Fruit fly (Drosophila melanogaster): ENCODE data around the gene Tcs6.

DNA sequence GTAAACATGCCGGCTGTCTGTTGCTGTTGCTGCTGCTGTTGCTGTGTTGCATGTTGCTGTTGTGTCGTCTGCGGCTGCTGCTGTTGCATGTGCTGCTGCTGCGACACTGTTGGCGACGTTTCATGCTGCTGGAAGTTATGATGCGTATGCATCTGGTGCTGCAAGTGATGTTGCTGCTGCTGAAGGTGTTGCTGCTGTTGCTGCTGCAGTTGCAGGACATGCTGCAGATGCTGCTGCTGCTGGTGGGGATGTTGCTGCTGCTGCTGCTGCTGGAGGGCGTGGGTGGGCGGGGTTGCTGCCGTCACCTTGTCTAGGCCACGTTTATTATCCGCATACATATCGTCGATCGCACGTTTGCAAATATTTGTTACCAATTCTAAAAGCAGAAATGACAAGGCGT is 38.2 kb upstream of the Tcs6 start:
- TF ChIP-seq CG14655 (GFP tag; optimal IDR thresholded peaks at IDR 0.05) (no peak), CG8301 (tag; optimal IDR thresholded peaks at IDR 0.05) (no peak), CG12605 (GFP tag; IDR thresholded peaks at IDR 0.05) (no peak), CG15710 (tag; optimal IDR thresholded peaks at IDR 0.05) (no peak), CG4496 (GFP tag; IDR thresholded peaks at IDR 0.05) (no peak), Ets98B (GFP tag; IDR thresholded peaks at IDR 0.05) (no peak), D1 (tag; optimal IDR thresholded peaks at IDR 0.05) (no peak), CG17806 (tag; optimal IDR thresholded peaks at IDR 0.05) (no peak), rn (GFP tag; IDR thresholded peaks at IDR 0.05) (no peak), Pif1B (GFP tag; optimal IDR thresholded peaks at IDR 0.05) (no peak), fd96Ca (GFP tag; IDR thresholded peaks at IDR 0.05) (no peak), CG34367 (tag; optimal IDR thresholded peaks at IDR 0.05) (no peak), gl (tag; optimal IDR thresholded peaks at IDR 0.05) (no peak)

All from whole organism, pupa.